Fruit fly (Drosophila melanogaster) whole organism, embryonic: ENCODE measurements around the gene Acat2.
A peak's percentile ranks its signal among the peaks of the same experiment; 100 is the strongest.

Experiments
- B-H2 ChIP-seq: fragments of 200-800 bp; sonication (Bioruptor generic); optimal IDR thresholded peaks from 2 replicates; lab custom pipeline; 2018; ENCODE audit warnings: missing biosample characterization, mild to moderate bottlenecking, missing genetic modification characterization
- CG10267 ChIP-seq: fragments of 200-800 bp; sonication (Bioruptor generic); optimal IDR thresholded peaks from 2 replicates; lab custom pipeline; 2018; ENCODE audit warnings: missing biosample characterization, mild to moderate bottlenecking, missing genetic modification characterization, moderate library complexity
- CG10366 ChIP-seq: fragments of 200-800 bp; sonication (Bioruptor generic); IDR thresholded peaks from 2 replicates; pipeline ENCODE4 v1.3.6; 2022; ENCODE audit warnings: missing biosample characterization, missing genetic modification characterization
- CG13296 ChIP-seq: fragments of 200-800 bp; sonication (Bioruptor generic); optimal IDR thresholded peaks from 3 replicates; lab custom pipeline; 2018; ENCODE audit warnings: missing biosample characterization, mild to moderate bottlenecking, missing genetic modification characterization
- CG17568 ChIP-seq: fragments of 200-800 bp; sonication (Bioruptor generic); optimal IDR thresholded peaks from 2 replicates; lab custom pipeline; 2018; ENCODE audit warnings: missing biosample characterization, mild to moderate bottlenecking, missing genetic modification characterization, moderate library complexity
- CG2120 ChIP-seq: fragments of 200-800 bp; sonication (Bioruptor generic); optimal IDR thresholded peaks from 3 replicates; lab custom pipeline; 2016; ENCODE audit warnings: missing biosample characterization, missing genetic modification characterization
- CG2199 ChIP-seq: fragments of 200-800 bp; sonication (Bioruptor generic); IDR thresholded peaks from 3 replicates; pipeline ENCODE4 v1.3.6; 2022; ENCODE audit warnings: missing biosample characterization, missing genetic modification characterization
- CG34224 ChIP-seq: fragments of 200-800 bp; sonication (Bioruptor generic); IDR thresholded peaks from 3 replicates; pipeline ENCODE4 v1.3.6; 2022; ENCODE audit warnings: missing biosample characterization, missing genetic modification characterization; ENCODE audit not compliant: partially characterized antibody
- CG7556 ChIP-seq: fragments of 200-800 bp; sonication (Bioruptor generic); optimal IDR thresholded peaks from 2 replicates; lab custom pipeline; 2017; ENCODE audit warnings: missing biosample characterization, mild to moderate bottlenecking, missing genetic modification characterization
- CG7839 ChIP-seq: fragments of 200-800 bp; sonication (Bioruptor generic); optimal IDR thresholded peaks from 3 replicates; lab custom pipeline; 2018; ENCODE audit warnings: missing biosample characterization, mild to moderate bottlenecking, missing genetic modification characterization, moderate library complexity
- CG8388 ChIP-seq: fragments of 200-800 bp; sonication (Bioruptor generic); optimal IDR thresholded peaks from 2 replicates; lab custom pipeline; 2019; ENCODE audit warnings: missing biosample characterization, mild to moderate bottlenecking, missing genetic modification characterization, moderate library complexity
- CG8944 ChIP-seq: fragments of 200-800 bp; sonication (Bioruptor generic); optimal IDR thresholded peaks from 3 replicates; lab custom pipeline; 2016; ENCODE audit warnings: missing biosample characterization, missing genetic modification characterization
- CG9932 ChIP-seq: fragments of 200-800 bp; sonication (Bioruptor generic); IDR thresholded peaks from 2 replicates; pipeline ENCODE4 v1.3.6; 2022; ENCODE audit warnings: missing biosample characterization, missing genetic modification characterization
- Dek ChIP-seq: fragments of 200-800 bp; sonication (Bioruptor generic); optimal IDR thresholded peaks from 3 replicates; lab custom pipeline; 2019; ENCODE audit warnings: missing biosample characterization, mild to moderate bottlenecking, missing genetic modification characterization, moderate library complexity
- ERR ChIP-seq: fragments of 200-800 bp; sonication (Bioruptor generic); optimal IDR thresholded peaks from 2 replicates; lab custom pipeline; 2016; ENCODE audit warnings: missing biosample characterization, missing genetic modification characterization
- Eip74EF ChIP-seq, 2 experiments: fragments of 200-800 bp in 1 of 2; fragments of >200 bp in 1 of 2; sonication (Bioruptor generic) in 1 of 2; optimal IDR thresholded peaks; 2 replicates each; lab custom pipeline; 2017 to 2019; ENCODE audit warnings: missing biosample characterization in 2 of 2, missing genetic modification characterization in 2 of 2, mild to moderate bottlenecking in 1 of 2, moderate library complexity in 1 of 2
- Ets97D ChIP-seq: fragments of 200-800 bp; sonication (Bioruptor generic); optimal IDR thresholded peaks from 3 replicates; lab custom pipeline; 2016; ENCODE audit warnings: missing biosample characterization, missing genetic modification characterization
- Fer1 ChIP-seq: fragments of 200-800 bp; sonication (Bioruptor generic); optimal IDR thresholded peaks from 2 replicates; lab custom pipeline; 2017; ENCODE audit warnings: missing biosample characterization, mild to moderate bottlenecking, missing genetic modification characterization
- Hr78 ChIP-seq, 2 experiments: fragments of 200-800 bp in 1 of 2; fragments of >200 bp in 1 of 2; sonication (Bioruptor generic) in 1 of 2; optimal IDR thresholded peaks; 2 replicates each; lab custom pipeline; 2017 to 2019; ENCODE audit warnings: missing biosample characterization in 2 of 2, missing genetic modification characterization in 2 of 2, mild to moderate bottlenecking in 1 of 2, moderate library complexity in 1 of 2
- Med ChIP-seq: fragments of 200-800 bp; sonication (Bioruptor generic); peaks from one replicate; lab custom pipeline; 2016; ENCODE audit warnings: missing biosample characterization, missing genetic modification characterization, mild to moderate bottlenecking, inconsistent platforms, moderate library complexity
- NK7.1 ChIP-seq: fragments of 200-800 bp; sonication (Bioruptor generic); optimal IDR thresholded peaks from 3 replicates; lab custom pipeline; 2016; ENCODE audit warnings: missing biosample characterization, missing genetic modification characterization
- Nf-YC ChIP-seq: fragments of 200-800 bp; optimal IDR thresholded peaks from 3 replicates; lab custom pipeline; 2019; ENCODE audit warnings: missing biosample characterization, mild to moderate bottlenecking, missing genetic modification characterization, moderate library complexity
- Optix ChIP-seq: fragments of 200-800 bp; sonication (Bioruptor generic); IDR thresholded peaks from 3 replicates; pipeline ENCODE4 v1.3.6; 2022; ENCODE audit warnings: missing biosample characterization, missing genetic modification characterization
- ash1 ChIP-seq: fragments of 200-800 bp; sonication (Bioruptor generic); optimal IDR thresholded peaks from 2 replicates; lab custom pipeline; 2018; ENCODE audit warnings: missing biosample characterization, mild to moderate bottlenecking, missing genetic modification characterization
- az2 ChIP-seq: fragments of 200-800 bp; sonication (Bioruptor generic); optimal IDR thresholded peaks from 3 replicates; lab custom pipeline; 2016; ENCODE audit warnings: missing biosample characterization, missing genetic modification characterization
- bcd ChIP-seq: fragments of 200-800 bp; sonication (Bioruptor generic); optimal IDR thresholded peaks from 2 replicates; lab custom pipeline; 2017; ENCODE audit warnings: missing biosample characterization, mild to moderate bottlenecking, missing genetic modification characterization
- crc ChIP-seq: fragments of 200-800 bp; sonication (Bioruptor generic); optimal IDR thresholded peaks from 2 replicates; lab custom pipeline; 2016; ENCODE audit warnings: missing biosample characterization, missing genetic modification characterization
- danr ChIP-seq: fragments of 200-800 bp; sonication (Bioruptor generic); IDR thresholded peaks from 2 replicates; pipeline ENCODE4 v1.3.6; 2022; ENCODE audit warnings: missing biosample characterization, missing genetic modification characterization
- eyg ChIP-seq: fragments of 200-800 bp; sonication (Bioruptor generic); optimal IDR thresholded peaks from 3 replicates; lab custom pipeline; 2016; ENCODE audit warnings: missing biosample characterization, missing genetic modification characterization
- fu2 ChIP-seq: fragments of 200-800 bp; sonication (Bioruptor generic); optimal IDR thresholded peaks from 2 replicates; lab custom pipeline; 2016; ENCODE audit warnings: missing biosample characterization, missing genetic modification characterization
- gcm ChIP-seq: fragments of 200-800 bp; sonication (Bioruptor generic); optimal IDR thresholded peaks from 2 replicates; lab custom pipeline; 2019; ENCODE audit warnings: missing biosample characterization, mild to moderate bottlenecking, missing genetic modification characterization, moderate library complexity
- gem ChIP-seq: fragments of 200-800 bp; sonication (Bioruptor generic); optimal IDR thresholded peaks from 2 replicates; lab custom pipeline; 2019; ENCODE audit warnings: missing biosample characterization, mild to moderate bottlenecking, missing genetic modification characterization, moderate library complexity
- her ChIP-seq: fragments of 200-800 bp; sonication (Bioruptor generic); optimal IDR thresholded peaks from 2 replicates; lab custom pipeline; 2016; ENCODE audit warnings: missing biosample characterization, missing genetic modification characterization
- insv ChIP-seq, 2 experiments: fragments of 200-800 bp; sonication (Bioruptor generic); optimal IDR thresholded peaks; 3 replicates each; lab custom pipeline; 2016 to 2018; ENCODE audit warnings: missing biosample characterization in 2 of 2, missing genetic modification characterization in 2 of 2
- jigr1 ChIP-seq: fragments of 200-800 bp; sonication (Bioruptor generic); IDR thresholded peaks from 3 replicates; pipeline ENCODE4 v1.3.6; 2022; ENCODE audit warnings: missing biosample characterization, missing genetic modification characterization
- org-1 ChIP-seq: fragments of 200-800 bp; sonication (Bioruptor generic); optimal IDR thresholded peaks from 2 replicates; lab custom pipeline; 2017; ENCODE audit warnings: missing biosample characterization, missing genetic modification characterization
- prd ChIP-seq, 3 experiments: fragments of >200 bp in 2 of 3; fragments of 200-800 bp in 1 of 3; sonication (Bioruptor generic) in 1 of 3; optimal IDR thresholded peaks in 2 of 3; IDR thresholded peaks in 1 of 3; 2 replicates in 2 of 3; 3 replicates in 1 of 3; pipeline versions ENCODE4 v1.3.6 to Lab custom; 2017 to 2022; ENCODE audit warnings: missing biosample characterization in 1 of 3, missing genetic modification characterization in 1 of 3
- ranshi ChIP-seq: fragments of 200-800 bp; sonication (Bioruptor generic); IDR thresholded peaks from 2 replicates; pipeline ENCODE4 v1.3.6; 2022; ENCODE audit warnings: missing biosample characterization, missing genetic modification characterization
- ro ChIP-seq: fragments of 200-800 bp; sonication (Bioruptor generic); IDR thresholded peaks from 2 replicates; pipeline ENCODE4 v1.3.6; 2022; ENCODE audit warnings: missing biosample characterization, missing genetic modification characterization
- sc ChIP-seq, 3 experiments: fragments of >200 bp in 2 of 3; fragments of 200-800 bp in 1 of 3; sonication (Bioruptor generic) in 1 of 3; optimal IDR thresholded peaks; 2 replicates in 2 of 3; 3 replicates in 1 of 3; lab custom pipeline; 2017; ENCODE audit warnings: mild to moderate bottlenecking in 1 of 3, missing biosample characterization in 1 of 3, missing genetic modification characterization in 1 of 3, missing genetic modification reagents in 1 of 3
- slbo ChIP-seq: fragments of 200-800 bp; sonication (Bioruptor generic); IDR thresholded peaks from 2 replicates; pipeline ENCODE4 v1.3.6; 2022; ENCODE audit warnings: missing biosample characterization, missing genetic modification characterization
- stwl ChIP-seq: fragments of 200-800 bp; sonication (Bioruptor generic); optimal IDR thresholded peaks from 3 replicates; lab custom pipeline; 2018; ENCODE audit warnings: missing biosample characterization, mild to moderate bottlenecking, missing genetic modification characterization, moderate library complexity
- tgo ChIP-seq: fragments of 200-800 bp; sonication (Bioruptor generic); IDR thresholded peaks from 3 replicates; pipeline ENCODE4 v1.3.6; 2022; ENCODE audit warnings: missing biosample characterization, missing genetic modification characterization
- tio ChIP-seq: fragments of 200-800 bp; sonication (Bioruptor generic); optimal IDR thresholded peaks from 2 replicates; lab custom pipeline; 2017; ENCODE audit warnings: missing biosample characterization, missing genetic modification characterization, inconsistent platforms
- trem ChIP-seq: fragments of 200-800 bp; optimal IDR thresholded peaks from 3 replicates; lab custom pipeline; 2019; ENCODE audit warnings: missing biosample characterization, mild to moderate bottlenecking, missing genetic modification characterization, moderate library complexity
- vnd ChIP-seq: fragments of 200-800 bp; sonication (Bioruptor generic); IDR thresholded peaks from 3 replicates; pipeline ENCODE4 v1.3.6; 2022; ENCODE audit warnings: missing biosample characterization, missing genetic modification characterization; ENCODE audit not compliant: partially characterized antibody
- vvl ChIP-seq: fragments of 200-800 bp; sonication (Bioruptor generic); IDR thresholded peaks from 2 replicates; pipeline ENCODE4 v1.3.6; 2022; ENCODE audit warnings: missing biosample characterization, missing genetic modification characterization
- wdn ChIP-seq: fragments of 200-800 bp; sonication (Bioruptor generic); IDR thresholded peaks from 2 replicates; pipeline ENCODE4 v1.3.6; 2022; ENCODE audit warnings: missing biosample characterization, missing genetic modification characterization
- yki ChIP-seq: fragments of >200 bp; optimal IDR thresholded peaks from 3 replicates; lab custom pipeline; 2018

The Acat2 gene

dm6 chr3L:1300076-1300635 lies 2.6 kb upstream of the Acat2 start (continued):
- TF ChIP-seq slbo (GFP tag; lab: Robert Waterston, UW), result peak; percentile 68
- TF ChIP-seq ERR (GFP tag; lab: Kevin White, UChicago), result no peak
- peak; percentile 65 for TF ChIP-seq danr (GFP tag; lab: Robert Waterston, UW)
- TF ChIP-seq gem (tag; lab: Kevin White, UChicago), result peak; percentile 92
- TF ChIP-seq Hr78 (GFP tag; optimal IDR thresholded peaks at IDR 0.05; lab: Kevin White, UChicago), result peak in 1 of 2 experiments; percentile 70
- TF ChIP-seq Eip74EF (GFP tag; optimal IDR thresholded peaks at IDR 0.05; lab: Kevin White, UChicago), result peak in 1 of 2 experiments; percentile 83
- peak; percentile 67 for TF ChIP-seq wdn (GFP tag; lab: Robert Waterston, UW)
- peak in 1 of 2 experiments; percentile 30 for TF ChIP-seq insv (GFP tag; optimal IDR thresholded peaks at IDR 0.05; lab: Kevin White, UChicago)
- TF ChIP-seq CG13296 (GFP tag; lab: Kevin White, UChicago), result peak; percentile 30
- no peak for TF ChIP-seq B-H2 (GFP tag; lab: Kevin White, UChicago)
- TF ChIP-seq CG2120 (GFP tag; lab: Kevin White, UChicago), result peak; percentile 75
- TF ChIP-seq tio (GFP tag; lab: Kevin White, UChicago), result no peak
- TF ChIP-seq NK7.1, result no peak
- no peak for TF ChIP-seq fu2
- peak; percentile 56 for TF ChIP-seq Dek (tag; lab: Kevin White, UChicago)
- no peak; the same call in 2 of the 3 replicates for TF ChIP-seq Optix (GFP tag; lab: Robert Waterston, UW)
- peak; percentile 75 for TF ChIP-seq org-1 (GFP tag; lab: Kevin White, UChicago)
- peak; percentile 89 for TF ChIP-seq CG7839 (tag; lab: Kevin White, UChicago)
- TF ChIP-seq eyg (GFP tag; lab: Kevin White, UChicago), result no peak
- no peak for TF ChIP-seq prd (optimal IDR thresholded peaks at IDR 0.05; lab: Kevin White, UChicago)
- peak; percentile 89 for TF ChIP-seq prd (GFP tag; IDR thresholded peaks at IDR 0.05; lab: Robert Waterston, UW)
- peak; percentile 87 for TF ChIP-seq gcm
- TF ChIP-seq ash1 (GFP tag; lab: Kevin White, UChicago), result no peak
- TF ChIP-seq CG9932, result peak; percentile 68
- peak; percentile 70 for TF ChIP-seq Nf-YC (tag; lab: Kevin White, UChicago)
- peak; percentile 89 for TF ChIP-seq CG7556 (GFP tag; lab: Kevin White, UChicago)
- TF ChIP-seq tgo (GFP tag; lab: Robert Waterston, UW), result peak; percentile 79
- peak; percentile 79 for TF ChIP-seq CG10366 (GFP tag; lab: Robert Waterston, UW)
- peak; percentile 92 for TF ChIP-seq vvl
- no peak for TF ChIP-seq vnd (GFP tag; lab: Robert Waterston, UW)
- peak; percentile 75 for TF ChIP-seq az2
- TF ChIP-seq CG10267 (tag; lab: Kevin White, UChicago), result peak; percentile 84
- TF ChIP-seq CG17568, result no peak
- peak; percentile 88 for TF ChIP-seq CG8388
- peak; percentile 5 for TF ChIP-seq CG8944 (GFP tag; lab: Kevin White, UChicago)
- TF ChIP-seq sc (optimal IDR thresholded peaks at IDR 0.05; lab: Kevin White, UChicago), result no peak
- TF ChIP-seq sc (GFP tag; optimal IDR thresholded peaks at IDR 0.05; lab: Kevin White, UChicago), result peak; percentile 79
- no peak for TF ChIP-seq yki (lab: Kevin White, UChicago)
- TF ChIP-seq Ets97D, result peak; percentile 19
- peak; percentile 79 for TF ChIP-seq bcd
- TF ChIP-seq CG2199, result 0 out of 3 replicates have a peak, but pooled peaks have one; percentile 54
- 0 out of 3 replicates have a peak, but pooled peaks have one; percentile 34 for TF ChIP-seq jigr1 (GFP tag; lab: Robert Waterston, UW)
- no peak for TF ChIP-seq CG34224 (GFP tag; lab: Robert Waterston, UW)
- peak; percentile 86 for TF ChIP-seq trem (tag; lab: Kevin White, UChicago)
- peak; percentile 7 for TF ChIP-seq stwl (tag; lab: Kevin White, UChicago)
- peak; percentile 74 for TF ChIP-seq Med (GFP tag; lab: Kevin White, UChicago)
- TF ChIP-seq crc (GFP tag; lab: Kevin White, UChicago), result no peak
- TF ChIP-seq Fer1 (GFP tag; lab: Kevin White, UChicago), result peak; percentile 83
- peak; percentile 61; the same call in 1 of the 2 replicates for TF ChIP-seq ro (GFP tag; lab: Robert Waterston, UW)
- TF ChIP-seq her, result peak; percentile 23
- peak; percentile 78; the same call in 1 of the 2 replicates for TF ChIP-seq ranshi (GFP tag; lab: Robert Waterston, UW)
